Worm (Caenorhabditis elegans) whole organism, young adult: ENCODE results near the gene lgc-22.

Source experiments
- let-526 ChIP-seq: fragments of 200-800 bp; sonication (Bioruptor generic); IDR thresholded peaks from 2 replicates; pipeline ENCODE4 v1.3.6; 2022; ENCODE audit warnings: missing genetic modification reagents, missing genetic modification characterization, missing compliant biosample characterization
- madf-6 ChIP-seq: fragments of 200-800 bp; sonication (Bioruptor generic); IDR thresholded peaks from 2 replicates; pipeline ENCODE4 v1.3.6; 2022; ENCODE audit warnings: missing genetic modification reagents, missing genetic modification characterization, missing compliant biosample characterization
- ztf-6 ChIP-seq: fragments of 200-800 bp; sonication (Bioruptor generic); IDR thresholded peaks from 2 replicates; pipeline ENCODE4 v1.3.6; 2022; ENCODE audit warnings: missing genetic modification reagents, missing genetic modification characterization, missing compliant biosample characterization

DNA sequence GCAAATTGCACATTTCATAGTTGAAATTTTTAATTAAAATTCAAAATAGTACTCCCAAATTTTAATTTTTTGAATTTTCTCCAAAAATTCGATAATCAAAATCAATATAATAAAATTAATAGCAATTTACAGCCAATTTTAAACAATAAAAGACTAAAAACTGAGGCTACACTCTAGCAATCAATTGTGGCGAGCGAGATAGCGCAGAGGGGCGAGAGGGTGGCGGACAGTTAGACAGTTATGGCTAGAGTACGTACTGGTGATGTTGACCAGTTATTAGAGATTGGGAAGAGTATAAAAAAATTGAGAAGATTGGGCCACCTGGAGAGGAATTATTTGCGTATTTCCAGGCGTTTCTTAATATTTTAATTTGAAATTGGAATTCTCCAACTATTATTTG, 23.4 kb upstream of the lgc-22 start, which contains the start of gene nhr-78:
- TF ChIP-seq ztf-6 (GFP tag; lab: Robert Waterston, UW) (no peak), let-526 (GFP tag; lab: Robert Waterston, UW) (no peak), madf-6 (GFP tag; lab: Robert Waterston, UW) (no peak)
